Worm (Caenorhabditis elegans): Measurements from ENCODE around the gene zfp-1.

zfp-1 gene

DNA sequence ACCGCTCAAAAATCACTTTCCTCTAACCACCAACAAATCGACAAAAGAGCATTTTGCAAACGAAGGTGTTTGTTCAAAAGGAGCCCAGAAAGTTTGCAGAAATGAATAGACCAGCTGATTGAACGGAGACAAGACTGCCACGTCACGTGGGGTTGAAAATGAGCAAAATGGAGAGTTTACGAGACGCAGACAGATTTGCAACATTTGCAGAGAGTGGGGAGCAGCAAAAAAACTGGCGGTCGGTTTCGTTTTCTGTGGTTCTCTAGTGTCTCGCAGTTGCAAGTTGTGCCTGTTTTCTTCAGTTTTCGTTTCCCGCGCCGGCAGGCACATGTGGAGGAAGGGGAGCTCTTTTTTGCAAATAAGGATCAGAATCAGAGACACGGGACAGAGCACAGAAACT lies 5.9 kb upstream of the zfp-1 start (continued):
- TF ChIP-seq pag-3 (tag; optimal IDR thresholded peaks at IDR 0.05; ENCODE audit: borderline replicate concordance, insufficient read depth) (no peak), rnt-1 (tag; optimal IDR thresholded peaks at IDR 0.05) (peak; percentile 73), efl-1 (optimal IDR thresholded peaks at IDR 0.05) (peak; percentile 49 to 58), efl-1 (GFP tag; optimal IDR thresholded peaks at IDR 0.05 in 1 of 2) (peak; percentile 43 to 95), lsy-2 (tag; optimal IDR thresholded peaks at IDR 0.05) (peak; percentile 42 to 81), lin-15B (tag; optimal IDR thresholded peaks at IDR 0.05) (no peak), lin-39 (tag; optimal IDR thresholded peaks at IDR 0.05) (no peak), ces-1 (GFP tag; optimal IDR thresholded peaks at IDR 0.05) (no peak), nhr-11 (tag; optimal IDR thresholded peaks at IDR 0.05) (peak; percentile 20), lin-14 (GFP tag; optimal IDR thresholded peaks at IDR 0.05) (peak; percentile 91), egl-27 (tag; optimal IDR thresholded peaks at IDR 0.05) (no peak), tlp-1 (tag; optimal IDR thresholded peaks at IDR 0.05) (no peak), vab-15 (tag; optimal IDR thresholded peaks at IDR 0.05) (no peak), sptf-1 (tag; optimal IDR thresholded peaks at IDR 0.05) (no peak), hpl-2 (GFP tag; optimal IDR thresholded peaks at IDR 0.05) (no peak), efl-3 (GFP tag; optimal IDR thresholded peaks at IDR 0.05) (no peak), nhr-71 (tag; optimal IDR thresholded peaks at IDR 0.05) (peak; percentile 85), snu-23 (GFP tag; optimal IDR thresholded peaks at IDR 0.05) (peak; percentile 57), pqm-1 (tag; optimal IDR thresholded peaks at IDR 0.05) (no peak), dpl-1 (GFP tag; optimal IDR thresholded peaks at IDR 0.05) (peak; percentile 23 to 39 (median 32)), tbx-2 (tag; optimal IDR thresholded peaks at IDR 0.05) (peak; percentile 70), jun-1 (tag; optimal IDR thresholded peaks at IDR 0.05) (peak; percentile 63), unc-98 (GFP tag; IDR thresholded peaks at IDR 0.05) (0 out of 2 replicates have a peak, but pooled peaks have one; percentile 36), isw-1 (GFP tag; IDR thresholded peaks at IDR 0.05) (no peak), nhr-20 (tag; optimal IDR thresholded peaks at IDR 0.05) (peak; percentile 69), C16A3.4 (tag; optimal IDR thresholded peaks at IDR 0.05) (peak; percentile 29), ceh-88 (GFP tag; IDR thresholded peaks at IDR 0.05) (0 out of 2 replicates have a peak, but pooled peaks have one; percentile 24), nhr-12 (tag; optimal IDR thresholded peaks at IDR 0.05) (no peak), fos-1 (tag; optimal IDR thresholded peaks at IDR 0.05) (no peak), sox-4 (tag; optimal IDR thresholded peaks at IDR 0.05) (peak; percentile 33), zag-1 (tag; optimal IDR thresholded peaks at IDR 0.05) (no peak)

DNA sequence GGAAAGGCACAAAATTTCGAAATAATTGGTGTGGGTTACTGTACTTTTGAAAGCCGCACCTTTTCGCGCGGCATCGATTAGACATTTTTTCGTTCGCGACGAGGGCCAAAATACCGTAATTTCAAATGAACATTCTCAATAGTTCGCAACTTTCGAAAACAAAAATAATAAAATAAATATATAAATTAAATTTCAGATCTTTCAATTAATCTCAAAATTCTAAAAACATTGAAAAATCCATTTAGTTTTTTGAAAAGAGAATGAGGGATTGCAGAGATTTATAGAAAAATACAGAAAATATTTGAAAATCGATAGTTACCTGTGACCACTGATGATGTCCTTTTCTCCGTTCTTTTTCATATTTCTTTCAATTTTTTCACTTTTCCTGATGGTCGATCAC lies 5.3 kb upstream of the zfp-1 start, which contains the start of gene K02D10.8:
Gene K02D10.8 (plus strand): TSS at position 301 of the 400 bp plus-strand sequence.
- TF ChIP-seq Y116A8C.19 (tag; optimal IDR thresholded peaks at IDR 0.05; ENCODE audit: borderline replicate concordance) (no peak), lin-13 (GFP tag; optimal IDR thresholded peaks at IDR 0.05) (no peak), lsy-2 (tag; optimal IDR thresholded peaks at IDR 0.05) (no peak), fkh-4 (tag; optimal IDR thresholded peaks at IDR 0.05; ENCODE audit: borderline replicate concordance) (no peak), ceh-88 (GFP tag; IDR thresholded peaks at IDR 0.05) (no peak)

DNA sequence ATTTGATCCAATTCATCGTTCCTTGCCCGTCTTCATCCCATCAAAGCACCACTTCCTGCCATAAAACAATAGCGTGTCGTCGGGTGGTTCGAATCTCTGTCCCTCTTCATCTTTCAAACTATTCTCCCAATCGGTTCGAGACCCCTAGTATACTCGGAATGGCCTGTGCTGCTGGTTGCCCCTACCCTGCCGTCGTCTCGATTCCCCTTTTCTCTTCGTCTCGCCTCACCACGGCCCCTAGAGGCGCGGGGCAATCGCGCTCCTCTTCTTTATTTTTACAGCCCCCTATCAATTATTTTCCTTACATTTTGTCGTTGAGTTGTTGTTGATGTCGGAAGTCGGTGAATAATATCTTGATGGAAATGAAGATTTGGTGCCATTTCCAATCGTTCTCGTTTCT lies 2.6 kb upstream of the zfp-1 start:
- TF ChIP-seq lir-3 (tag; optimal IDR thresholded peaks at IDR 0.05; ENCODE audit: poor library complexity) (no peak), F16B12.6 (tag; optimal IDR thresholded peaks at IDR 0.05) (no peak), mdl-1 (tag; optimal IDR thresholded peaks at IDR 0.05) (no peak), fkh-4 (tag; optimal IDR thresholded peaks at IDR 0.05; ENCODE audit: borderline replicate concordance) (no peak), pqm-1 (tag; optimal IDR thresholded peaks at IDR 0.05) (no peak), efl-1 (optimal IDR thresholded peaks at IDR 0.05) (no peak), efl-1 (GFP tag; optimal IDR thresholded peaks at IDR 0.05 in 1 of 2) (peak in 1 of 2 experiments; percentile 67), unc-98 (GFP tag; IDR thresholded peaks at IDR 0.05) (no peak), fkh-8 (tag; optimal IDR thresholded peaks at IDR 0.05) (no peak), nhr-28 (tag; optimal IDR thresholded peaks at IDR 0.05) (no peak), ceh-88 (GFP tag; IDR thresholded peaks at IDR 0.05) (no peak), skn-1 (tag; optimal IDR thresholded peaks at IDR 0.05) (no peak), aha-1 (tag; optimal IDR thresholded peaks at IDR 0.05) (no peak), nhr-20 (tag; optimal IDR thresholded peaks at IDR 0.05) (no peak), nhr-77 (tag; optimal IDR thresholded peaks at IDR 0.05) (no peak), ceh-90 (tag; optimal IDR thresholded peaks at IDR 0.05) (no peak), ztf-11 (tag; optimal IDR thresholded peaks at IDR 0.05) (no peak), isw-1 (GFP tag; IDR thresholded peaks at IDR 0.05) (no peak), pax-3 (tag; optimal IDR thresholded peaks at IDR 0.05) (no peak), egl-27 (tag; optimal IDR thresholded peaks at IDR 0.05) (no peak), vab-15 (tag; optimal IDR thresholded peaks at IDR 0.05) (no peak), lin-14 (GFP tag; optimal IDR thresholded peaks at IDR 0.05) (peak; percentile 45), lin-39 (tag; optimal IDR thresholded peaks at IDR 0.05) (no peak), dsc-1 (tag; optimal IDR thresholded peaks at IDR 0.05) (peak; percentile 7), tbx-2 (tag; optimal IDR thresholded peaks at IDR 0.05) (no peak), unc-130 (tag; optimal IDR thresholded peaks at IDR 0.05) (no peak), dpl-1 (GFP tag; optimal IDR thresholded peaks at IDR 0.05) (no peak), rnt-1 (tag; optimal IDR thresholded peaks at IDR 0.05) (peak; percentile 21), lin-15B (tag; optimal IDR thresholded peaks at IDR 0.05) (no peak), elt-2 (tag; optimal IDR thresholded peaks at IDR 0.05) (no peak)
